Worm (Caenorhabditis elegans): ENCODE measurements around the gene C26B9.6.

ce11 chrX:5365437-5365836 is 30.2 kb upstream of the C26B9.6 start, which contains the start of gene F35C8.5:
- TF ChIP-seq W03F9.2 (tag; optimal IDR thresholded peaks at IDR 0.05), result no peak
- no peak for TF ChIP-seq him-1 (tag; optimal IDR thresholded peaks at IDR 0.05)
- TF ChIP-seq dao-5 (tag; optimal IDR thresholded peaks at IDR 0.05), result no peak

Data from whole organism, L4/young adult.